Fruit fly (Drosophila melanogaster) whole organism, embryonic: ENCODE measurements around the gene CG16984.
A peak's percentile ranks its signal among the peaks of the same experiment; 100 is the strongest.

Source experiments
- CG10366 ChIP-seq: fragments of 200-800 bp; sonication (Bioruptor generic); IDR thresholded peaks from 2 replicates; pipeline ENCODE4 v1.3.6; 2022; ENCODE audit warnings: missing biosample characterization, missing genetic modification characterization
- CG12236 ChIP-seq: fragments of 200-800 bp; sonication (Bioruptor generic); optimal IDR thresholded peaks from 2 replicates; lab custom pipeline; 2016; ENCODE audit warnings: missing biosample characterization, missing genetic modification characterization
- CG14014 ChIP-seq: fragments of 200-800 bp; sonication (Bioruptor generic); IDR thresholded peaks from 2 replicates; pipeline ENCODE4 v1.3.6; 2022; ENCODE audit warnings: missing biosample characterization, missing genetic modification characterization
- CG14667 ChIP-seq: fragments of 200-800 bp; sonication (Bioruptor generic); IDR thresholded peaks from 2 replicates; pipeline ENCODE4 v1.3.6; 2022; ENCODE audit warnings: missing biosample characterization, missing genetic modification characterization
- CG15601 ChIP-seq: fragments of 200-800 bp; sonication (Bioruptor generic); optimal IDR thresholded peaks from 3 replicates; lab custom pipeline; 2019; ENCODE audit warnings: missing biosample characterization, mild to moderate bottlenecking, missing genetic modification characterization, moderate library complexity
- CG1602 ChIP-seq: fragments of 200-800 bp; sonication (Bioruptor generic); optimal IDR thresholded peaks from 3 replicates; lab custom pipeline; 2016; ENCODE audit warnings: missing biosample characterization, missing genetic modification characterization
- CG16813 ChIP-seq: fragments of 200-800 bp; sonication (Bioruptor generic); IDR thresholded peaks from 3 replicates; pipeline ENCODE4 v1.3.6; 2022; ENCODE audit warnings: missing biosample characterization, missing genetic modification characterization; ENCODE audit not compliant: partially characterized antibody
- CG2129 ChIP-seq: fragments of 200-800 bp; sonication (Bioruptor generic); IDR thresholded peaks from 2 replicates; pipeline ENCODE4 v1.3.6; 2022; ENCODE audit warnings: missing biosample characterization, missing genetic modification characterization; ENCODE audit not compliant: partially characterized antibody
- CG2678 ChIP-seq: fragments of 200-800 bp; sonication (Bioruptor generic); optimal IDR thresholded peaks from 3 replicates; lab custom pipeline; 2019; ENCODE audit warnings: missing biosample characterization, mild to moderate bottlenecking, missing genetic modification characterization, moderate library complexity
- CG32772 ChIP-seq: fragments of 200-800 bp; sonication (Bioruptor generic); IDR thresholded peaks from 2 replicates; pipeline ENCODE4 v1.3.6; 2022; ENCODE audit warnings: missing biosample characterization, missing genetic modification characterization
- CG3838 ChIP-seq: fragments of 200-800 bp; sonication (Bioruptor generic); optimal IDR thresholded peaks from 3 replicates; lab custom pipeline; 2016; ENCODE audit warnings: missing biosample characterization, missing genetic modification characterization
- CG4328 ChIP-seq: fragments of 200-800 bp; sonication (Bioruptor generic); optimal IDR thresholded peaks from 3 replicates; lab custom pipeline; 2017; ENCODE audit warnings: missing biosample characterization, missing genetic modification reagents, missing genetic modification characterization
- CG5180 ChIP-seq: fragments of 200-800 bp; sonication (Bioruptor generic); optimal IDR thresholded peaks from 3 replicates; lab custom pipeline; 2017; ENCODE audit warnings: missing biosample characterization, missing genetic modification characterization, mild to moderate bottlenecking, moderate library complexity, missing genetic modification reagents
- CG5953 ChIP-seq: fragments of 200-800 bp; sonication (Bioruptor generic); IDR thresholded peaks from 2 replicates; pipeline ENCODE4 v1.3.6; 2022; ENCODE audit warnings: missing biosample characterization, missing genetic modification characterization
- CG6175 ChIP-seq: fragments of 200-800 bp; sonication (Bioruptor generic); IDR thresholded peaks from 3 replicates; pipeline ENCODE4 v1.3.6; 2022; ENCODE audit warnings: missing biosample characterization, missing genetic modification characterization
- CG6654 ChIP-seq: fragments of 200-800 bp; sonication (Bioruptor generic); optimal IDR thresholded peaks from 2 replicates; lab custom pipeline; 2017; ENCODE audit warnings: missing biosample characterization, mild to moderate bottlenecking, missing genetic modification characterization
- CG8359 ChIP-seq: fragments of 200-800 bp; sonication (Bioruptor generic); optimal IDR thresholded peaks from 2 replicates; lab custom pipeline; 2017; ENCODE audit warnings: missing biosample characterization, mild to moderate bottlenecking, missing genetic modification characterization, borderline replicate concordance
- CG8388 ChIP-seq: fragments of 200-800 bp; sonication (Bioruptor generic); optimal IDR thresholded peaks from 2 replicates; lab custom pipeline; 2019; ENCODE audit warnings: missing biosample characterization, mild to moderate bottlenecking, missing genetic modification characterization, moderate library complexity
- CG9727 ChIP-seq: fragments of 200-800 bp; sonication (Bioruptor generic); optimal IDR thresholded peaks from 3 replicates; lab custom pipeline; 2017; ENCODE audit warnings: missing biosample characterization, mild to moderate bottlenecking, missing genetic modification characterization
- CHES-1-like ChIP-seq: fragments of 200-800 bp; sonication (Bioruptor generic); optimal IDR thresholded peaks from 2 replicates; lab custom pipeline; 2016; ENCODE audit warnings: missing biosample characterization, missing genetic modification characterization
- CoRest ChIP-seq: fragments of 200-800 bp; sonication (Bioruptor generic); optimal IDR thresholded peaks from 3 replicates; lab custom pipeline; 2018; ENCODE audit warnings: missing biosample characterization, mild to moderate bottlenecking, missing genetic modification characterization, moderate library complexity
- HHEX ChIP-seq: fragments of 200-800 bp; sonication (Bioruptor generic); optimal IDR thresholded peaks from 3 replicates; lab custom pipeline; 2017; ENCODE audit warnings: missing biosample characterization, mild to moderate bottlenecking, missing genetic modification characterization, missing genetic modification reagents
- Hr51 ChIP-seq, 2 experiments: fragments of 200-800 bp; sonication (Bioruptor generic); optimal IDR thresholded peaks; 2 replicates in 1 of 2; 3 replicates in 1 of 2; lab custom pipeline; 2016 to 2018; ENCODE audit warnings: missing biosample characterization in 2 of 2, missing genetic modification characterization in 2 of 2, mild to moderate bottlenecking in 1 of 2, moderate library complexity in 1 of 2
- Jarid2 ChIP-seq: fragments of 200-800 bp; sonication (Bioruptor generic); optimal IDR thresholded peaks from 3 replicates; lab custom pipeline; 2017; ENCODE audit warnings: mild to moderate bottlenecking, missing biosample characterization, missing genetic modification reagents, missing genetic modification characterization
- Max ChIP-seq: fragments of 200-800 bp; sonication (Bioruptor generic); optimal IDR thresholded peaks from 2 replicates; lab custom pipeline; 2016; ENCODE audit warnings: missing biosample characterization, mild to moderate bottlenecking, missing genetic modification characterization
- Nf-YC ChIP-seq: fragments of 200-800 bp; optimal IDR thresholded peaks from 3 replicates; lab custom pipeline; 2019; ENCODE audit warnings: missing biosample characterization, mild to moderate bottlenecking, missing genetic modification characterization, moderate library complexity
- Optix ChIP-seq: fragments of 200-800 bp; sonication (Bioruptor generic); IDR thresholded peaks from 3 replicates; pipeline ENCODE4 v1.3.6; 2022; ENCODE audit warnings: missing biosample characterization, missing genetic modification characterization
- PHDP ChIP-seq: fragments of 200-800 bp; sonication (Bioruptor generic); optimal IDR thresholded peaks from 3 replicates; lab custom pipeline; 2018; ENCODE audit warnings: missing biosample characterization, mild to moderate bottlenecking, missing genetic modification characterization, moderate library complexity
- TFAM ChIP-seq: fragments of 200-800 bp; sonication (Bioruptor generic); optimal IDR thresholded peaks from 2 replicates; lab custom pipeline; 2017; ENCODE audit warnings: missing biosample characterization, missing genetic modification characterization, inconsistent platforms
- Xrp1 ChIP-seq: fragments of 200-800 bp; sonication (Bioruptor generic); IDR thresholded peaks from 2 replicates; pipeline ENCODE4 v1.3.6; 2022; ENCODE audit warnings: missing biosample characterization, missing genetic modification characterization
- al ChIP-seq: fragments of 200-800 bp; sonication (Bioruptor generic); IDR thresholded peaks from 2 replicates; pipeline ENCODE4 v1.3.6; 2022; ENCODE audit warnings: missing biosample characterization, missing genetic modification characterization
- ara ChIP-seq: fragments of 200-800 bp; sonication (Bioruptor generic); IDR thresholded peaks from 2 replicates; pipeline ENCODE4 v1.3.6; 2022; ENCODE audit warnings: missing biosample characterization, missing genetic modification characterization
- bsh ChIP-seq, 2 experiments: fragments of 200-800 bp; sonication (Bioruptor generic); optimal IDR thresholded peaks; 2 replicates each; lab custom pipeline; 2017 to 2018; ENCODE audit warnings: mild to moderate bottlenecking in 2 of 2, missing biosample characterization in 2 of 2, missing genetic modification characterization in 2 of 2, moderate library complexity in 1 of 2
- chn ChIP-seq: fragments of 200-800 bp; sonication (Bioruptor generic); optimal IDR thresholded peaks from 2 replicates; lab custom pipeline; 2016; ENCODE audit warnings: missing biosample characterization, missing genetic modification characterization
- crol ChIP-seq: fragments of 200-800 bp; sonication (Bioruptor generic); IDR thresholded peaks from 2 replicates; pipeline ENCODE4 v1.3.6; 2022; ENCODE audit warnings: missing biosample characterization, missing genetic modification characterization
- danr ChIP-seq: fragments of 200-800 bp; sonication (Bioruptor generic); IDR thresholded peaks from 2 replicates; pipeline ENCODE4 v1.3.6; 2022; ENCODE audit warnings: missing biosample characterization, missing genetic modification characterization
- fd96Cb ChIP-seq: fragments of 200-800 bp; sonication (Bioruptor generic); optimal IDR thresholded peaks from 2 replicates; lab custom pipeline; 2018; ENCODE audit warnings: missing biosample characterization, mild to moderate bottlenecking, missing genetic modification characterization, moderate library complexity
- ftz-f1 ChIP-seq: fragments of 200-800 bp; sonication (Bioruptor generic); optimal IDR thresholded peaks from 2 replicates; lab custom pipeline; 2016; ENCODE audit warnings: missing biosample characterization, missing genetic modification characterization
- her ChIP-seq: fragments of 200-800 bp; sonication (Bioruptor generic); optimal IDR thresholded peaks from 2 replicates; lab custom pipeline; 2016; ENCODE audit warnings: missing biosample characterization, missing genetic modification characterization
- hkb ChIP-seq, 2 experiments: fragments of 200-800 bp in 1 of 2; fragments of >200 bp in 1 of 2; sonication (Bioruptor generic) in 1 of 2; IDR thresholded peaks in 1 of 2; optimal IDR thresholded peaks in 1 of 2; 2 replicates each; pipeline versions ENCODE4 v1.3.6 to Lab custom; 2017 to 2022; ENCODE audit warnings: missing biosample characterization in 1 of 2, missing genetic modification characterization in 1 of 2
- lab ChIP-seq: fragments of 200-800 bp; sonication (Bioruptor generic); optimal IDR thresholded peaks from 3 replicates; lab custom pipeline; 2017; ENCODE audit warnings: missing biosample characterization, missing genetic modification characterization, mild to moderate bottlenecking, moderate library complexity, missing genetic modification reagents
- nom ChIP-seq: fragments of 200-800 bp; sonication (Bioruptor generic); optimal IDR thresholded peaks from 2 replicates; lab custom pipeline; 2017; ENCODE audit warnings: missing biosample characterization, missing genetic modification characterization, mild to moderate bottlenecking, moderate library complexity, missing genetic modification reagents
- pita ChIP-seq: fragments of 200-800 bp; sonication (Bioruptor generic); optimal IDR thresholded peaks from 2 replicates; lab custom pipeline; 2017; ENCODE audit warnings: missing biosample characterization, mild to moderate bottlenecking, missing genetic modification characterization
- pros ChIP-seq: fragments of 200-800 bp; sonication (Bioruptor generic); optimal IDR thresholded peaks from 3 replicates; lab custom pipeline; 2019; ENCODE audit warnings: missing biosample characterization, mild to moderate bottlenecking, missing genetic modification characterization, moderate library complexity
- ranshi ChIP-seq: fragments of 200-800 bp; sonication (Bioruptor generic); IDR thresholded peaks from 2 replicates; pipeline ENCODE4 v1.3.6; 2022; ENCODE audit warnings: missing biosample characterization, missing genetic modification characterization
- repo ChIP-seq: fragments of 200-800 bp; sonication (Bioruptor generic); optimal IDR thresholded peaks from 2 replicates; lab custom pipeline; 2016; ENCODE audit warnings: missing biosample characterization, missing genetic modification characterization
- sd ChIP-seq: fragments of 200-800 bp; sonication (Bioruptor generic); optimal IDR thresholded peaks from 3 replicates; lab custom pipeline; 2018; ENCODE audit warnings: missing biosample characterization, mild to moderate bottlenecking, missing genetic modification characterization, moderate library complexity
- wek ChIP-seq: fragments of 200-800 bp; sonication (Bioruptor generic); optimal IDR thresholded peaks from 3 replicates; lab custom pipeline; 2018; ENCODE audit warnings: missing biosample characterization, mild to moderate bottlenecking, missing genetic modification characterization, moderate library complexity

Gene CG16984

DNA sequence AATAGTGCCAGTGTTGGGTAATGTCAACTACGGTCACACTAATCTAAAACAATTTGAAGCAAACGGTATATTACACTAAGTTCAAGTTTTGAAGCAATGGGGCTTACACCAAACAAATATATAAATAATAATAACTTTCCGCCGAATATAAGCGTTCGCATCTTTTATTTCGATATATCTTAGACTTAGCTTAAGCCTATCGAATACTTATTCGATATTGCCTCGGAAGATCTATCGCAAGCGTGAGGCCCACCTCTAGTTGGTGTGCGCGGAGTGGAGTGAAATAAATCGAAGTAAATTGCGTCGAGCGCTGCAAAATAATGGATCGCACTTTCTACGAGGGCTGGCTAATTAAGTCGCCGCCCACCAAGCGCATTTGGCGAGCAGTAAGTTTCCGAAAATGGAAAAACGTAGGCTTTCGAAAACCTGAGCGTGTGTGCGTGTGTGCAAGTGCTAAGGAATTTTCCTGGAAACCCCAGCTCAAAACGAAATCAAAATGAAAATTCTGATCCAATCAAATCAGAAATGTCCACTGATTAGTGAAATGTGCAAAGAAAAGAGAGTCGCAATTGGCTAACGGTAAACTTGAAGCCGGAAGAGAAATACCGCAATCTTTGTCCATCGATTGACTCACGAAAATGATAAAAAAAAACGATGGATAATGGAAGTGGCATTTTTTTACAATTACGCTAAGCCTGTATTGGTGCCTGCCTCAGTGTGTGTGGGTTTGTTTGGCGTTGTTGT, 6.2 kb upstream of the CG16984 start, which contains the start of gene dos (continued):
- TF ChIP-seq nom, result peak; percentile 21
- no peak for TF ChIP-seq crol (GFP tag; lab: Robert Waterston, UW)
- TF ChIP-seq pros (GFP tag; lab: Kevin White, UChicago), result no peak
- peak; percentile 52 for TF ChIP-seq CoRest (tag; lab: Kevin White, UChicago)
- no peak for TF ChIP-seq CG14667 (GFP tag; lab: Robert Waterston, UW)
- TF ChIP-seq CG5953 (GFP tag; lab: Robert Waterston, UW), result no peak
- TF ChIP-seq Optix (GFP tag; lab: Robert Waterston, UW), result 0 out of 3 replicates have a peak, but pooled peaks have one; percentile 31
- TF ChIP-seq CG6654 (GFP tag; lab: Kevin White, UChicago), result no peak
- no peak for TF ChIP-seq ranshi (GFP tag; lab: Robert Waterston, UW)
- TF ChIP-seq pita (GFP tag; lab: Kevin White, UChicago), result no peak
- TF ChIP-seq Hr51 (GFP tag; optimal IDR thresholded peaks at IDR 0.05; lab: Kevin White, UChicago), result peak; percentile 32 to 54
- peak; percentile 44 for TF ChIP-seq CG2678 (tag; lab: Kevin White, UChicago)
- no peak for TF ChIP-seq CG5180
- TF ChIP-seq HHEX (GFP tag; lab: Kevin White, UChicago), result no peak
- 0 out of 2 replicates have a peak, but pooled peaks have one; percentile 25 for TF ChIP-seq CG32772 (GFP tag; lab: Robert Waterston, UW)
- TF ChIP-seq chn (GFP tag; lab: Kevin White, UChicago), result peak; percentile 26
- TF ChIP-seq Xrp1 (GFP tag; lab: Robert Waterston, UW), result peak; percentile 46; the same call in 1 of the 2 replicates
- TF ChIP-seq ftz-f1 (GFP tag; lab: Kevin White, UChicago), result peak; percentile 34
- no peak for TF ChIP-seq fd96Cb
- peak; percentile 47 for TF ChIP-seq PHDP
- peak; percentile 8 for TF ChIP-seq CG4328 (GFP tag; lab: Kevin White, UChicago)
- TF ChIP-seq CG6175 (GFP tag; lab: Robert Waterston, UW), result no peak
- TF ChIP-seq bsh (GFP tag; optimal IDR thresholded peaks at IDR 0.05; lab: Kevin White, UChicago), result peak in 1 of 2 experiments; percentile 53
- no peak for TF ChIP-seq CG10366 (GFP tag; lab: Robert Waterston, UW)
- peak; percentile 70 for TF ChIP-seq Nf-YC (tag; lab: Kevin White, UChicago)
- peak; percentile 54 for TF ChIP-seq CG2129 (GFP tag; lab: Robert Waterston, UW)
- TF ChIP-seq CG16813, result peak; percentile 79
- TF ChIP-seq CG3838 (GFP tag; lab: Kevin White, UChicago), result peak; percentile 35
- TF ChIP-seq CG8359 (GFP tag; lab: Kevin White, UChicago), result peak; percentile 6
- peak; percentile 0 for TF ChIP-seq wek
- TF ChIP-seq her (GFP tag; lab: Kevin White, UChicago), result peak; percentile 44
- no peak for TF ChIP-seq repo (GFP tag; lab: Kevin White, UChicago)
- peak; percentile 70 for TF ChIP-seq Max (GFP tag; lab: Kevin White, UChicago)
- peak; percentile 46 for TF ChIP-seq Jarid2 (GFP tag; lab: Kevin White, UChicago)
- peak; percentile 32 for TF ChIP-seq sd (tag; lab: Kevin White, UChicago)
- no peak for TF ChIP-seq ara
- peak; percentile 46 for TF ChIP-seq CG8388 (GFP tag; lab: Kevin White, UChicago)
- no peak for TF ChIP-seq CG14014
- no peak for TF ChIP-seq danr (GFP tag; lab: Robert Waterston, UW)
- TF ChIP-seq hkb (optimal IDR thresholded peaks at IDR 0.05; lab: Kevin White, UChicago), result no peak
- no peak for TF ChIP-seq hkb (GFP tag; IDR thresholded peaks at IDR 0.05; lab: Robert Waterston, UW)
- no peak for TF ChIP-seq TFAM (GFP tag; lab: Kevin White, UChicago)
- peak; percentile 54 for TF ChIP-seq CG15601 (tag; lab: Kevin White, UChicago)
- no peak for TF ChIP-seq CG9727 (GFP tag; lab: Kevin White, UChicago)
- peak; percentile 14 for TF ChIP-seq CG1602 (GFP tag; lab: Kevin White, UChicago)
- TF ChIP-seq al (GFP tag; lab: Robert Waterston, UW), result no peak
- no peak for TF ChIP-seq CG12236 (GFP tag; lab: Kevin White, UChicago)
- peak; percentile 17 for TF ChIP-seq lab (GFP tag; lab: Kevin White, UChicago)
- TF ChIP-seq CHES-1-like (GFP tag; lab: Kevin White, UChicago), result no peak
